Worm (Caenorhabditis elegans) whole organism, L2 larva: Measurements from ENCODE around the gene C25F9.14.

ENCODE experiments used
- Y55F3AM.14 ChIP-seq: fragments of 200-800 bp; sonication (Bioruptor generic); optimal IDR thresholded peaks from 2 replicates; lab custom pipeline; 2018; ENCODE audit warnings: mild to moderate bottlenecking, missing genetic modification characterization, missing compliant biosample characterization
- blmp-1 ChIP-seq: sonication (generic microtip); optimal IDR thresholded peaks from 2 replicates; lab custom pipeline; 2017; ENCODE audit warnings: missing genetic modification characterization, mild to moderate bottlenecking, missing compliant biosample characterization, antibody characterized with exemption, moderate library complexity; ENCODE audit not compliant: insufficient read depth
- ceh-16 ChIP-seq: fragments of 150-350 bp; optimal IDR thresholded peaks from 2 replicates; lab custom pipeline; 2014; ENCODE audit warnings: missing biosample characterization, missing genetic modification characterization
- lin-13 ChIP-seq: fragments of 150-350 bp; optimal IDR thresholded peaks from 2 replicates; lab custom pipeline; 2014; ENCODE audit warnings: missing biosample characterization, missing genetic modification reagents, missing genetic modification characterization
- lin-39 ChIP-seq: fragments of 150-350 bp; optimal IDR thresholded peaks from 2 replicates; lab custom pipeline; 2014; ENCODE audit warnings: missing biosample characterization, missing genetic modification reagents, missing genetic modification characterization
- mdl-1 ChIP-seq, 2 experiments: fragments of 150-350 bp in 1 of 2; sonication (generic microtip) in 1 of 2; optimal IDR thresholded peaks; 2 replicates each; lab custom pipeline; 2017; ENCODE audit warnings: missing biosample characterization in 2 of 2, missing genetic modification characterization in 2 of 2
- nhr-129 ChIP-seq: fragments of 150-350 bp; optimal IDR thresholded peaks from 2 replicates; lab custom pipeline; 2014; ENCODE audit warnings: missing biosample characterization, missing genetic modification characterization
- nhr-237 ChIP-seq: fragments of 150-350 bp; optimal IDR thresholded peaks from 2 replicates; lab custom pipeline; 2014; ENCODE audit warnings: missing biosample characterization, missing genetic modification characterization
- nhr-6 ChIP-seq: fragments of 150-350 bp; optimal IDR thresholded peaks from 2 replicates; lab custom pipeline; 2014; ENCODE audit warnings: missing biosample characterization, missing genetic modification characterization
- nhr-77 ChIP-seq: fragments of 150-350 bp; optimal IDR thresholded peaks from 2 replicates; lab custom pipeline; 2014; ENCODE audit warnings: missing biosample characterization, missing genetic modification characterization
- skn-1 ChIP-seq: sonication (generic microtip); optimal IDR thresholded peaks from 2 replicates; lab custom pipeline; 2017; ENCODE audit warnings: missing biosample characterization, missing genetic modification characterization
- unc-39 ChIP-seq: fragments of 150-350 bp; optimal IDR thresholded peaks from 2 replicates; lab custom pipeline; 2014; ENCODE audit warnings: missing biosample characterization, missing genetic modification characterization
- ztf-4 ChIP-seq: fragments of 150-350 bp; optimal IDR thresholded peaks from 2 replicates; lab custom pipeline; 2014; ENCODE audit warnings: missing biosample characterization, missing genetic modification characterization

DNA sequence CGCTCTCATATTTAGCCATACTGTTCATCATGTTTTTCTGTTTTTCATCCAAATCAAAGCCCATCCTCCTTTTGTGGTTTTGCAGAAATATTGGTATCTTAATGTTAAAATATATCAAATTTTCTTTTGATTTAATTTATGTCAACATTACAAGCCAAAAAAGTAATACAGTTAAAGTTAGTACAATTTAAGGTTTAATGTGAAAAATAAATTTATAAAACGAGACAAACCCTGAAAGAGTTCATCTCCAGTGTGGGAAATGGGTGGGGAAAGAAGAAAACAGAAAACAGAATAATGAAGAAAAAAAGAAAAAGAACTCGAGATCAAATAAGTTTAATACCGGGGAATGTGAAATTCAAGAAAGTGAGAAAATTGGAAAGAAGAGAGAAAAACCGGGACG, 12.5 kb downstream of the C25F9.14 start, which contains the start of gene M04C3.2:
- TF ChIP-seq nhr-237 (no peak), lin-39 (tag; lab: Kevin White, UChicago) (no peak), ztf-4 (tag; lab: Kevin White, UChicago) (no peak), ceh-16 (tag; lab: Kevin White, UChicago) (no peak), lin-13 (GFP tag; lab: Kevin White, UChicago) (no peak), nhr-77 (tag; lab: Kevin White, UChicago) (no peak), blmp-1 (no peak), mdl-1 (tag; optimal IDR thresholded peaks at IDR 0.05; lab: Kevin White, UChicago) (no peak), skn-1 (tag; lab: Kevin White, UChicago) (no peak), unc-39 (tag; lab: Kevin White, UChicago) (no peak), Y55F3AM.14 (GFP tag; lab: Kevin White, UChicago) (no peak), nhr-6 (tag; lab: Kevin White, UChicago) (no peak), nhr-129 (no peak)
